Worm (Caenorhabditis elegans) whole organism, L2 larva: ENCODE data around the gene smc-3.

Source experiments
- ceh-16 ChIP-seq: fragments of 150-350 bp; optimal IDR thresholded peaks from 2 replicates; lab custom pipeline; 2014; ENCODE audit warnings: missing biosample characterization, missing genetic modification characterization
- elt-3 ChIP-seq: sonication (generic microtip); optimal IDR thresholded peaks from 2 replicates; lab custom pipeline; 2017; ENCODE audit warnings: missing biosample characterization, missing genetic modification characterization
- fos-1 ChIP-seq: fragments of 150-350 bp; optimal IDR thresholded peaks from 2 replicates; lab custom pipeline; 2014; ENCODE audit warnings: missing biosample characterization, missing genetic modification characterization
- lin-39 ChIP-seq: fragments of 150-350 bp; optimal IDR thresholded peaks from 2 replicates; lab custom pipeline; 2014; ENCODE audit warnings: missing biosample characterization, missing genetic modification reagents, missing genetic modification characterization
- lsy-2 ChIP-seq, 2 experiments: fragments of 150-350 bp in 1 of 2; sonication (generic microtip) in 1 of 2; optimal IDR thresholded peaks; 2 replicates each; lab custom pipeline; 2014 to 2017; ENCODE audit warnings: missing biosample characterization in 2 of 2, missing genetic modification characterization in 2 of 2
- mbf-1 ChIP-seq: sonication (generic microtip); optimal IDR thresholded peaks from 2 replicates; lab custom pipeline; 2017; ENCODE audit warnings: missing biosample characterization, missing genetic modification characterization
- nhr-12 ChIP-seq: fragments of 150-350 bp; optimal IDR thresholded peaks from 2 replicates; lab custom pipeline; 2014; ENCODE audit warnings: missing biosample characterization, missing genetic modification characterization
- unc-39 ChIP-seq: fragments of 150-350 bp; optimal IDR thresholded peaks from 2 replicates; lab custom pipeline; 2014; ENCODE audit warnings: missing biosample characterization, missing genetic modification characterization
- zag-1 ChIP-seq: fragments of 150-350 bp; optimal IDR thresholded peaks from 2 replicates; lab custom pipeline; 2014; ENCODE audit warnings: missing biosample characterization, missing genetic modification characterization

DNA sequence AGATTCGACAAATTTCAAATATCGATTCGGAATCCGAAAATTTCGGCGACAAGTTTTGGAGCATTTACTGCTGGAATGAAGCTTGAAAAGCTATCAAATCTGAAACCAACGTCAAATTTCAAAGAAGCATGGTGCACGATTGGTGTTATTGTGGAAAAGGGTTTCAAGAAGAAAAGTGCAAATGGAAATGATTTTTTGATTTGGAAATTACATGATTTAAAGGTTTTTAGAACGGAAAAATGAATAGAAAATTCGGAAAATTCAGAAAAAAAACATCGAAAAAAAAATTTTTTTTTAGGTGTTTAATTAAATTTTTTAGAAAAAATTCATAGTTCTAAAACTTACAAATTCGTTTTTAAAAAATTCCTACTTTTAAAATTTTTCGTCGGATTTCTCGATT is 27.4 kb downstream of the smc-3 start, which contains the start of gene teg-1:
- no peak for TF ChIP-seq ceh-16 (tag; lab: Kevin White, UChicago)
- TF ChIP-seq fos-1, result no peak
- no peak for TF ChIP-seq lin-39
- TF ChIP-seq zag-1, result no peak
- no peak for TF ChIP-seq lsy-2 (tag; optimal IDR thresholded peaks at IDR 0.05; lab: Kevin White, UChicago)
- no peak for TF ChIP-seq elt-3 (tag; lab: Kevin White, UChicago)
- no peak for TF ChIP-seq mbf-1 (tag; lab: Kevin White, UChicago)
- TF ChIP-seq nhr-12 (tag; lab: Kevin White, UChicago), result no peak
- TF ChIP-seq unc-39 (tag; lab: Kevin White, UChicago), result no peak
